Worm (Caenorhabditis elegans): ENCODE results near the gene best-23.

best-23 gene

DNA sequence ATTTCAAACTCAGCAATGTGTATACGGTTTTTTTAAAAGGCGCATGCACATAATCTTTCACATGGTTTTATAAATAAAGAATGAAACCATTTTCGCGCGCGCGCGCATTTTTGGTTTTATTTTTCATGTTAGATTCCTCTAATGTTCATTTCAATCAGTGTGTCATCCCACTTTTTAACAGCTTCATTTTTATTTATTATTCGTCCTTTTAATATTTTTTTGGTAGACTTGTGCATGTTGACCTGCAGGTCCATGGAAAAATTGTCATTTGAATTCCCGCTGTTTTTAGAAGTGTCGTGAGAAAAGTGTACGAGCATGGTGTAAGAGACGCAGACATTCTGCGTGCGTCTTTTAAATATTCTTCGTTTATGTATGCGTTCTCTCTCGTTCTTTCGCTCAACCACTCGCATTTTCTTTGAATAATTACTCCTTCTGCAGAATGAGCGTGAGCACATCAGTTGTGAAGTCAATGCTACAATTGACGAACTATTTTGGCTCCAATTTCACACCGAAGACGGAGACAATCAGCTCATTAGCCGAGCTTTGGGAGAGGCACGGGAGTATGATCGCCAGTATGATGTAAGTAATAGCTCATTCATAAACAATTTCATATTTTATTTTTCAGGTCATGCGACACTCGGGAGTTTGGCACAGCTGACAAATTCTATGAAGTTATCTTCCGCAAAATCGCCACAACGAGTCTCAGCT lies 47.0 kb downstream of the best-23 start, which contains the start of gene lin-5 (continued):
- TF ChIP-seq C34B4.2 (tag; optimal IDR thresholded peaks at IDR 0.05) (no peak), ces-1 (GFP tag; optimal IDR thresholded peaks at IDR 0.05) (no peak)

DNA sequence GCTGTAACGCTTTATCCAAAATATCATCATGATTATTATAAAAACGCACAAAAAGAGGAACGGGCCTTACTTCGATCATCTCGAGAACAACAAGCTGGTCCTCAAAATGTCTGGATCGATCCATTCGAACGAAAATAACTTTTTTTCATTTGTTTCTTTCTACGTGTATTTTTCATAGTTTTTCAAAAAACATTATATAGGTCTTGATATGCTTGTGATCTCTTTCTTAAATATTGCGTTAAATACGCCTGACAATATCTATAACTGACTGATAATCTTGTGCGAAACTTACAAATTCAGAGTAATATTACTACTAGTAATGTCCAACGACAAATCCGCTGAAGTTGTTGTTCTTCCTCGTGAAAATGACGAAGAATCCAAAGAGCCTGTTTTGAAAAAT lies 49.3 kb downstream of the best-23 start, which contains the start of gene sds-22:
Gene sds-22 (plus strand): TSS at position 301 of the 400 bp plus-strand sequence.
- no peak for TF ChIP-seq efl-1 (optimal IDR thresholded peaks at IDR 0.05)
- TF ChIP-seq efl-1 (GFP tag; optimal IDR thresholded peaks at IDR 0.05 in 1 of 2) = peak in 1 of 2 experiments; percentile 83
- TF ChIP-seq mab-9 (GFP tag; IDR thresholded peaks at IDR 0.05) = no peak

DNA sequence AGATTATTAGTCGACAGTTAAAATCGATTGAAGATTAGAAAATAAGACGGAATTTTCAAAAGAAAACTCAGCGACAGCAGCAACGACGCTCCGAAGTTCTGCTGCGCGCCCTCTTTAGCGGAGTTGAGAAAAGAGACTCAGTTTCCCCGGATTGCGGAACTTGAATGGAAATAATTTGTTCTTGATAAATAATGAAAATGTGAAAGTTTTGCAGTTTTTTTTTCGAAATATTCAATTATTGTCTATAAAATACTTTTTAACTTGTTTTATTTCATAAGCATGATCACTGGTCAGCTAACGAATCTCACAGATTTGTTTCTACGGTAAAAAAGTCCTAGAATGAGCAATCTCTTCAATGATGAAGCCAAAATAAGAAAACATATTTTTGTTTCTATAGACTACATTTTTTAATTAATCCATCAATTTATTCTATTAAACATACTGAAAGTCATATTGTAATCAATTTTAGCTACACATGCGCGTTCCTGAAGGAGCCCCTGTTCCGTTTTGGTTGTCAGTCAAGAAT lies 49.8 kb downstream of the best-23 start, which contains the start of the genes cec-3 and T09A5.15:
Gene cec-3 (minus strand): TSS at position 116 of the 526 bp plus-strand sequence.
Gene T09A5.15 (plus strand): TSS at position 476 of the 526 bp plus-strand sequence.
- TF ChIP-seq dpl-1 (GFP tag; optimal IDR thresholded peaks at IDR 0.05) = peak; percentile 43 to 68 (median 57)
- TF ChIP-seq mef-2 (tag; optimal IDR thresholded peaks at IDR 0.05) = no peak
- TF ChIP-seq lir-3 (tag; optimal IDR thresholded peaks at IDR 0.05; ENCODE audit: poor library complexity) = peak; percentile 55
- no peak for TF ChIP-seq hlh-4 (tag; optimal IDR thresholded peaks at IDR 0.05)
- peak; percentile 20 for TF ChIP-seq lin-15B (tag; optimal IDR thresholded peaks at IDR 0.05)
- TF ChIP-seq efl-1 (optimal IDR thresholded peaks at IDR 0.05) = peak; percentile 54 to 65
- peak; percentile 53 to 96 for TF ChIP-seq efl-1 (GFP tag; optimal IDR thresholded peaks at IDR 0.05 in 1 of 2)
- TF ChIP-seq C16A3.4 (tag; optimal IDR thresholded peaks at IDR 0.05) = peak; percentile 66
- no peak for TF ChIP-seq hpl-2 (GFP tag; optimal IDR thresholded peaks at IDR 0.05)
- peak; percentile 48 for TF ChIP-seq mep-1 (tag; optimal IDR thresholded peaks at IDR 0.05)
- no peak for TF ChIP-seq unc-30 (tag; optimal IDR thresholded peaks at IDR 0.05)
- TF ChIP-seq grh-1 (GFP tag; IDR thresholded peaks at IDR 0.05) = no peak
- no peak for TF ChIP-seq ets-5 (GFP tag; IDR thresholded peaks at IDR 0.05)
- peak; percentile 52 for TF ChIP-seq swsn-7 (tag; optimal IDR thresholded peaks at IDR 0.05)
- TF ChIP-seq vab-15 (tag; optimal IDR thresholded peaks at IDR 0.05) = no peak
- 0 out of 2 replicates have a peak, but pooled peaks have one; percentile 14 for TF ChIP-seq nhr-19 (GFP tag; conservative IDR thresholded peaks at IDR 0.05)
- TF ChIP-seq nhr-47 (tag; optimal IDR thresholded peaks at IDR 0.05) = peak; percentile 73
- TF ChIP-seq irx-1 (tag; optimal IDR thresholded peaks at IDR 0.05) = peak; percentile 8
- TF ChIP-seq skn-1 (tag; optimal IDR thresholded peaks at IDR 0.05) = peak; percentile 45
- TF ChIP-seq nhr-76 (tag; optimal IDR thresholded peaks at IDR 0.05) = no peak
- peak; percentile 39 for TF ChIP-seq egl-13 (tag; optimal IDR thresholded peaks at IDR 0.05)
- TF ChIP-seq fkh-10 (GFP tag; optimal IDR thresholded peaks at IDR 0.05) = no peak
- TF ChIP-seq nhr-77 (tag; optimal IDR thresholded peaks at IDR 0.05) = peak; percentile 5
- peak; percentile 77 for TF ChIP-seq nhr-71 (tag; optimal IDR thresholded peaks at IDR 0.05)
- TF ChIP-seq hlh-17 (GFP tag; optimal IDR thresholded peaks at IDR 0.05; ENCODE audit: borderline replicate concordance) = no peak
- peak; percentile 72 for TF ChIP-seq snu-23 (GFP tag; optimal IDR thresholded peaks at IDR 0.05)
- no peak for TF ChIP-seq aly-2 (tag; optimal IDR thresholded peaks at IDR 0.05)
- TF ChIP-seq fos-1 (tag; optimal IDR thresholded peaks at IDR 0.05) = no peak
- peak; percentile 18 for TF ChIP-seq F16B12.6 (tag; optimal IDR thresholded peaks at IDR 0.05)
- TF ChIP-seq nhr-20 (tag; optimal IDR thresholded peaks at IDR 0.05) = peak; percentile 61
- TF ChIP-seq rnt-1 (tag; optimal IDR thresholded peaks at IDR 0.05) = peak; percentile 49
- peak; percentile 23 for TF ChIP-seq C04F5.9 (tag; optimal IDR thresholded peaks at IDR 0.05)
- TF ChIP-seq nhr-237 (tag; optimal IDR thresholded peaks at IDR 0.05) = no peak
- peak; percentile 54 to 83 for TF ChIP-seq lsy-2 (tag; optimal IDR thresholded peaks at IDR 0.05)
- TF ChIP-seq unc-62 (GFP tag; optimal IDR thresholded peaks at IDR 0.05) = no peak
- peak; percentile 47 for TF ChIP-seq dsc-1 (tag; optimal IDR thresholded peaks at IDR 0.05)
- TF ChIP-seq sptf-1 (tag; optimal IDR thresholded peaks at IDR 0.05) = no peak
- TF ChIP-seq unc-86 (tag; optimal IDR thresholded peaks at IDR 0.05) = peak; percentile 11
- TF ChIP-seq isw-1 (GFP tag; IDR thresholded peaks at IDR 0.05) = peak; percentile 40
- peak in 2 of 3 experiments; percentile 20 to 33 for TF ChIP-seq ceh-82 (tag; optimal IDR thresholded peaks at IDR 0.05)
- TF ChIP-seq tbx-2 (tag; optimal IDR thresholded peaks at IDR 0.05) = peak; percentile 46
- TF ChIP-seq ceh-8 (GFP tag; optimal IDR thresholded peaks at IDR 0.05) = no peak
- peak in 1 of 2 experiments; percentile 63 for TF ChIP-seq ztf-11 (tag; optimal IDR thresholded peaks at IDR 0.05)
- TF ChIP-seq nhr-11 (tag; optimal IDR thresholded peaks at IDR 0.05) = no peak
